Worm (Caenorhabditis elegans) whole organism, midembryonic: ENCODE measurements around the gene ceh-19.
A peak's percentile ranks its signal among the peaks of the same experiment; 100 is the strongest.

Experiments
- T22C8.4 ChIP-seq: fragments of 200-800 bp; sonication (Bioruptor generic); IDR thresholded peaks from 2 replicates; pipeline ENCODE4 v1.3.6; 2022; ENCODE audit warnings: missing genetic modification characterization, missing compliant biosample characterization
- cog-1 ChIP-seq: sonication (generic microtip); optimal IDR thresholded peaks from 2 replicates; lab custom pipeline; 2016; ENCODE audit warnings: missing genetic modification characterization, missing compliant biosample characterization
- flt-1 ChIP-seq: fragments of 200-800 bp; sonication (Bioruptor generic); IDR thresholded peaks from 2 replicates; pipeline ENCODE4 v1.3.6; 2022; ENCODE audit warnings: missing genetic modification characterization, missing compliant biosample characterization
- klf-2 ChIP-seq: fragments of 200-800 bp; sonication (Bioruptor generic); conservative IDR thresholded peaks from 2 replicates; pipeline ENCODE4 v1.3.6; 2022; ENCODE audit warnings: missing genetic modification reagents, missing genetic modification characterization, missing compliant biosample characterization
- med-1 ChIP-seq: sonication (generic microtip); optimal IDR thresholded peaks from 2 replicates; lab custom pipeline; 2017; ENCODE audit warnings: missing genetic modification characterization, mild to moderate bottlenecking, missing compliant biosample characterization, antibody characterized with exemption, missing genetic modification reagents; ENCODE audit not compliant: insufficient read depth
- ref-1 ChIP-seq: fragments of 200-800 bp; sonication (Bioruptor generic); conservative IDR thresholded peaks from 2 replicates; pipeline ENCODE4 v1.3.6; 2022; ENCODE audit warnings: missing genetic modification reagents, missing genetic modification characterization, missing compliant biosample characterization
- tab-1 ChIP-seq: fragments of 200-800 bp; sonication (Bioruptor generic); IDR thresholded peaks from 2 replicates; pipeline ENCODE4 v1.3.6; 2022; ENCODE audit warnings: missing genetic modification characterization, missing compliant biosample characterization
- ztf-23 ChIP-seq: fragments of 200-800 bp; sonication (Bioruptor generic); IDR thresholded peaks from 2 replicates; pipeline ENCODE4 v1.3.6; 2022; ENCODE audit warnings: missing genetic modification reagents, missing genetic modification characterization, missing compliant biosample characterization
- ztf-29 ChIP-seq: fragments of 200-800 bp; sonication (Bioruptor generic); IDR thresholded peaks from 2 replicates; pipeline ENCODE4 v1.3.6; 2022; ENCODE audit warnings: missing genetic modification reagents, missing genetic modification characterization, missing compliant biosample characterization

ceh-19 gene

ce11 chrIV:7954006-7954405 lies 1.7 kb downstream of the ceh-19 start:
- TF ChIP-seq tab-1 (GFP tag; lab: Robert Waterston, UW): no peak
- TF ChIP-seq ztf-29: no peak
- TF ChIP-seq T22C8.4 (GFP tag; lab: Robert Waterston, UW): no peak
- no peak for TF ChIP-seq med-1 (GFP tag; lab: Kevin White, UChicago)
- no peak for TF ChIP-seq flt-1
- TF ChIP-seq ztf-23 (GFP tag; lab: Robert Waterston, UW): no peak
- no peak for TF ChIP-seq cog-1
- TF ChIP-seq ref-1 (GFP tag; lab: Robert Waterston, UW): no peak
- TF ChIP-seq klf-2 (GFP tag; lab: Robert Waterston, UW): no peak

- peak; percentile 83 for TF ChIP-seq flt-1
- TF ChIP-seq T22C8.4 (GFP tag; lab: Robert Waterston, UW): peak; percentile 65
- TF ChIP-seq klf-2 (GFP tag; lab: Robert Waterston, UW): peak; percentile 80
- TF ChIP-seq tab-1 (GFP tag; lab: Robert Waterston, UW): 0 out of 2 replicates have a peak, but pooled peaks have one; percentile 26
- TF ChIP-seq ztf-23 (GFP tag; lab: Robert Waterston, UW): peak; percentile 84
Observed at ce11 chrIV:7948290-7948689, 7.5 kb downstream of the ceh-19 start, which contains the start of gene mcm-3AP. Gene mcm-3AP, plus strand, starts transcription at chrIV:7948672.

- TF ChIP-seq cog-1 (peak; percentile 66), ztf-23 (GFP tag; lab: Robert Waterston, UW) (peak; percentile 87), flt-1 (peak; percentile 84), T22C8.4 (GFP tag; lab: Robert Waterston, UW) (peak; percentile 47; the same call in 1 of the 2 replicates), klf-2 (GFP tag; lab: Robert Waterston, UW) (0 out of 2 replicates have a peak, but pooled peaks have one; percentile 45), tab-1 (GFP tag; lab: Robert Waterston, UW) (peak; percentile 37; the same call in 1 of the 2 replicates)
Observed at ce11 chrIV:7946899-7947499, 8.8 kb downstream of the ceh-19 start, which contains the start of gene F20D12.12. Gene F20D12.12, plus strand, starts transcription at chrIV:7947440.

ce11 chrIV:7946457-7946856 lies 9.3 kb downstream of the ceh-19 start, which contains the start of gene czw-1:
Gene czw-1, minus strand, starts transcription at chrIV:7946825.
- TF ChIP-seq tab-1 (GFP tag; lab: Robert Waterston, UW) (no peak), med-1 (GFP tag; lab: Kevin White, UChicago) (no peak)

- TF ChIP-seq ztf-29 (no peak), cog-1 (no peak), med-1 (GFP tag; lab: Kevin White, UChicago) (no peak), tab-1 (GFP tag; lab: Robert Waterston, UW) (no peak), T22C8.4 (GFP tag; lab: Robert Waterston, UW) (no peak), ref-1 (GFP tag; lab: Robert Waterston, UW) (no peak), klf-2 (GFP tag; lab: Robert Waterston, UW) (no peak)
Observed at ce11 chrIV:7943272-7943671, 12.5 kb downstream of the ceh-19 start.

- TF ChIP-seq med-1 (GFP tag; lab: Kevin White, UChicago): no peak
- TF ChIP-seq tab-1 (GFP tag; lab: Robert Waterston, UW): no peak
- TF ChIP-seq klf-2 (GFP tag; lab: Robert Waterston, UW): no peak
- no peak for TF ChIP-seq cog-1
- no peak for TF ChIP-seq ztf-29
- TF ChIP-seq T22C8.4 (GFP tag; lab: Robert Waterston, UW): no peak
- TF ChIP-seq ztf-23 (GFP tag; lab: Robert Waterston, UW): no peak
- no peak for TF ChIP-seq flt-1
- no peak for TF ChIP-seq ref-1 (GFP tag; lab: Robert Waterston, UW)
Observed at ce11 chrIV:7940919-7941318, 14.8 kb downstream of the ceh-19 start, which contains the start of gene exc-9. Gene exc-9, minus strand, starts transcription at chrIV:7941019.

ce11 chrIV:7938834-7939233 lies 16.9 kb downstream of the ceh-19 start, which contains the start of gene F20D12.7:
Gene F20D12.7, minus strand, starts transcription at chrIV:7938934.
- TF ChIP-seq flt-1: no peak
- TF ChIP-seq T22C8.4 (GFP tag; lab: Robert Waterston, UW): no peak
- TF ChIP-seq cog-1: no peak
- no peak for TF ChIP-seq ref-1 (GFP tag; lab: Robert Waterston, UW)
- no peak for TF ChIP-seq med-1 (GFP tag; lab: Kevin White, UChicago)
- TF ChIP-seq tab-1 (GFP tag; lab: Robert Waterston, UW): no peak
- TF ChIP-seq ztf-29: no peak
- no peak for TF ChIP-seq ztf-23 (GFP tag; lab: Robert Waterston, UW)

- TF ChIP-seq flt-1 (no peak), med-1 (GFP tag; lab: Kevin White, UChicago) (no peak)
Observed at ce11 chrIV:7933733-7934132, 22.0 kb downstream of the ceh-19 start, which contains the start of gene bbs-2. Gene bbs-2, plus strand, starts transcription at chrIV:7934033.

ce11 chrIV:7931873-7932272 lies 23.9 kb downstream of the ceh-19 start:
- no peak for TF ChIP-seq tab-1 (GFP tag; lab: Robert Waterston, UW)
- no peak for TF ChIP-seq flt-1
- TF ChIP-seq med-1 (GFP tag; lab: Kevin White, UChicago): no peak
- TF ChIP-seq klf-2 (GFP tag; lab: Robert Waterston, UW): no peak
- no peak for TF ChIP-seq ref-1 (GFP tag; lab: Robert Waterston, UW)
- no peak for TF ChIP-seq T22C8.4 (GFP tag; lab: Robert Waterston, UW)
- TF ChIP-seq ztf-23 (GFP tag; lab: Robert Waterston, UW): no peak
- no peak for TF ChIP-seq ztf-29
- no peak for TF ChIP-seq cog-1

ce11 chrIV:7927852-7928251 lies 27.9 kb downstream of the ceh-19 start, which contains the start of gene gcy-8:
Gene gcy-8, plus strand, starts transcription at chrIV:7928152.
- no peak for TF ChIP-seq med-1 (GFP tag; lab: Kevin White, UChicago)
- TF ChIP-seq flt-1: no peak
- no peak for TF ChIP-seq T22C8.4 (GFP tag; lab: Robert Waterston, UW)
- no peak for TF ChIP-seq tab-1 (GFP tag; lab: Robert Waterston, UW)
- TF ChIP-seq ztf-23 (GFP tag; lab: Robert Waterston, UW): no peak
- TF ChIP-seq cog-1: no peak
- TF ChIP-seq ref-1 (GFP tag; lab: Robert Waterston, UW): no peak
- no peak for TF ChIP-seq klf-2 (GFP tag; lab: Robert Waterston, UW)
- TF ChIP-seq ztf-29: no peak
